Fruit fly (Drosophila melanogaster): ENCODE measurements around the gene S.

S gene

dm6 chr2L:1123078-1123818, 45.6 kb upstream of the S start (continued):
- TF ChIP-seq pum (GFP tag; optimal IDR thresholded peaks at IDR 0.05) (no peak), MBD-R2 (GFP tag; IDR thresholded peaks at IDR 0.05) (no peak), ind (GFP tag; optimal IDR thresholded peaks at IDR 0.05) (no peak), p53 (GFP tag; optimal IDR thresholded peaks at IDR 0.05) (no peak), tna (GFP tag; IDR thresholded peaks at IDR 0.05; ENCODE audit: partially characterized antibody) (no peak), CG7963 (GFP tag; IDR thresholded peaks at IDR 0.05; ENCODE audit: partially characterized antibody) (no peak), tio (GFP tag; optimal IDR thresholded peaks at IDR 0.05) (no peak), nom (GFP tag; optimal IDR thresholded peaks at IDR 0.05) (no peak), HmgZ (tag; optimal IDR thresholded peaks at IDR 0.05) (peak; percentile 23), CG33213 (GFP tag; optimal IDR thresholded peaks at IDR 0.05) (no peak), CG31441 (GFP tag; IDR thresholded peaks at IDR 0.05) (peak; percentile 55; the same call in 1 of the 2 replicates), Neu2 (GFP tag; optimal IDR thresholded peaks at IDR 0.05; ENCODE audit: borderline replicate concordance) (no peak), ssp (GFP tag; IDR thresholded peaks at IDR 0.05) (no peak), ara (GFP tag; IDR thresholded peaks at IDR 0.05) (peak; percentile 59; the same call in 1 of the 2 replicates), CG14050 (GFP tag; IDR thresholded peaks at IDR 0.05) (no peak), amos (GFP tag; IDR thresholded peaks at IDR 0.05; ENCODE audit: partially characterized antibody) (no peak), B-H1 (GFP tag; IDR thresholded peaks at IDR 0.05) (no peak), exex (tag; optimal IDR thresholded peaks at IDR 0.05) (peak; percentile 14), Jarid2 (GFP tag; optimal IDR thresholded peaks at IDR 0.05) (peak; percentile 4), slp2 (GFP tag; optimal IDR thresholded peaks at IDR 0.05) (no peak), tll (GFP tag; optimal IDR thresholded peaks at IDR 0.05) (no peak), odd (GFP tag; optimal IDR thresholded peaks at IDR 0.05) (peak; percentile 20), pros (GFP tag; optimal IDR thresholded peaks at IDR 0.05) (no peak), CG11093 (GFP tag; IDR thresholded peaks at IDR 0.05) (no peak), ATbp (GFP tag; optimal IDR thresholded peaks at IDR 0.05) (peak; percentile 86), salm (tag; optimal IDR thresholded peaks at IDR 0.05) (peak; percentile 50), dimm (GFP tag; IDR thresholded peaks at IDR 0.05) (no peak), scrt (GFP tag; optimal IDR thresholded peaks at IDR 0.05) (no peak), CG7987 (GFP tag; optimal IDR thresholded peaks at IDR 0.05) (no peak), CG12659 (GFP tag; optimal IDR thresholded peaks at IDR 0.05) (no peak), Mrtf (GFP tag; IDR thresholded peaks at IDR 0.05) (no peak)

dm6 chr2L:1122711-1122960, 45.0 kb upstream of the S start:
- TF ChIP-seq CG11696 (GFP tag; IDR thresholded peaks at IDR 0.05), result no peak
- no peak for TF ChIP-seq CG11247 (GFP tag; IDR thresholded peaks at IDR 0.05)
- no peak for TF ChIP-seq corto (GFP tag; optimal IDR thresholded peaks at IDR 0.05)
- peak; percentile 61 for TF ChIP-seq Ets65A (GFP tag)
- TF ChIP-seq CG13894 (tag; optimal IDR thresholded peaks at IDR 0.05), result peak; percentile 37
- TF ChIP-seq CG17186 (GFP tag; optimal IDR thresholded peaks at IDR 0.05), result no peak
- TF ChIP-seq CG4730 (GFP tag; IDR thresholded peaks at IDR 0.05), result no peak
- TF ChIP-seq sd (tag; optimal IDR thresholded peaks at IDR 0.05), result peak; percentile 80
- no peak for TF ChIP-seq NFAT (GFP tag; IDR thresholded peaks at IDR 0.05)
